Fruit fly (Drosophila melanogaster) whole organism, prepupa: Measurements from ENCODE around the gene Ddc.

Source experiments
- Blimp-1 ChIP-seq: fragments of 200-800 bp; sonication (Bioruptor generic); optimal IDR thresholded peaks from 3 replicates; lab custom pipeline; 2017; ENCODE audit warnings: missing biosample characterization, missing genetic modification characterization, mild to moderate bottlenecking, moderate library complexity, missing genetic modification reagents
- CG10631 ChIP-seq: fragments of 200-800 bp; sonication (Bioruptor generic); optimal IDR thresholded peaks from 2 replicates; lab custom pipeline; 2016; ENCODE audit warnings: missing biosample characterization, missing genetic modification characterization
- CG10669 ChIP-seq: fragments of 200-800 bp; sonication (Bioruptor generic); optimal IDR thresholded peaks from 3 replicates; lab custom pipeline; 2018; ENCODE audit warnings: missing biosample characterization, mild to moderate bottlenecking, missing genetic modification characterization, moderate library complexity
- CG11294 ChIP-seq: fragments of 200-800 bp; sonication (Bioruptor generic); IDR thresholded peaks from 2 replicates; pipeline ENCODE4 v1.3.6; 2022; ENCODE audit warnings: missing biosample characterization, missing genetic modification characterization
- CG11762 ChIP-seq: fragments of 200-800 bp; sonication (Bioruptor generic); optimal IDR thresholded peaks from 3 replicates; lab custom pipeline; 2016; ENCODE audit warnings: missing biosample characterization, missing genetic modification characterization; ENCODE audit not compliant: insufficient read depth
- CG11902 ChIP-seq: fragments of 200-800 bp; sonication (Bioruptor generic); optimal IDR thresholded peaks from 3 replicates; lab custom pipeline; 2016; ENCODE audit warnings: missing biosample characterization, missing genetic modification characterization
- CG15336 ChIP-seq: fragments of 200-800 bp; sonication (Bioruptor generic); IDR thresholded peaks from 2 replicates; pipeline ENCODE4 v1.3.6; 2022; ENCODE audit warnings: missing biosample characterization, missing genetic modification characterization
- CG16779 ChIP-seq: fragments of 200-800 bp; sonication (Bioruptor generic); optimal IDR thresholded peaks from 3 replicates; lab custom pipeline; 2017; ENCODE audit warnings: missing biosample characterization, mild to moderate bottlenecking, missing genetic modification characterization
- CG3032 ChIP-seq: fragments of 200-800 bp; optimal IDR thresholded peaks from 2 replicates; lab custom pipeline; 2019; ENCODE audit warnings: missing biosample characterization, mild to moderate bottlenecking, missing genetic modification characterization, moderate library complexity
- CG32006 ChIP-seq: fragments of 200-800 bp; sonication (Bioruptor generic); optimal IDR thresholded peaks from 3 replicates; lab custom pipeline; 2017; ENCODE audit warnings: missing biosample characterization, mild to moderate bottlenecking, missing genetic modification characterization
- CG34406 ChIP-seq: fragments of 200-800 bp; sonication (Bioruptor generic); optimal IDR thresholded peaks from 3 replicates; lab custom pipeline; 2016; ENCODE audit warnings: missing biosample characterization, missing genetic modification characterization
- CG3919 ChIP-seq: fragments of 200-800 bp; sonication (Bioruptor generic); optimal IDR thresholded peaks from 3 replicates; lab custom pipeline; 2016; ENCODE audit warnings: missing biosample characterization, missing genetic modification characterization
- CG4318 ChIP-seq: fragments of 200-800 bp; sonication (Bioruptor generic); optimal IDR thresholded peaks from 3 replicates; lab custom pipeline; 2017; ENCODE audit warnings: missing biosample characterization, mild to moderate bottlenecking, missing genetic modification characterization
- CG6163 ChIP-seq: fragments of 200-800 bp; sonication (Bioruptor generic); IDR thresholded peaks from 3 replicates; pipeline ENCODE4 v1.3.6; 2022; ENCODE audit warnings: missing biosample characterization, missing genetic modification characterization
- CG6276 ChIP-seq: fragments of 200-800 bp; sonication (Bioruptor generic); optimal IDR thresholded peaks from 2 replicates; lab custom pipeline; 2017; ENCODE audit warnings: missing biosample characterization, mild to moderate bottlenecking, missing genetic modification characterization
- CG6792 ChIP-seq: fragments of 200-800 bp; sonication (Bioruptor generic); optimal IDR thresholded peaks from 3 replicates; lab custom pipeline; 2016; ENCODE audit warnings: missing biosample characterization, missing genetic modification characterization
- CG6808 ChIP-seq: fragments of 200-800 bp; sonication (Bioruptor generic); optimal IDR thresholded peaks from 3 replicates; lab custom pipeline; 2017; ENCODE audit warnings: missing biosample characterization, missing genetic modification characterization, mild to moderate bottlenecking, moderate library complexity, missing genetic modification reagents
- CG6854 ChIP-seq: fragments of 200-800 bp; sonication (Bioruptor generic); optimal IDR thresholded peaks from 2 replicates; lab custom pipeline; 2017; ENCODE audit warnings: missing biosample characterization, mild to moderate bottlenecking, missing genetic modification characterization
- CG7368 ChIP-seq: fragments of 200-800 bp; sonication (Bioruptor generic); optimal IDR thresholded peaks from 3 replicates; lab custom pipeline; 2016; ENCODE audit warnings: missing biosample characterization, missing genetic modification characterization
- CG8119 ChIP-seq: fragments of 200-800 bp; sonication (Bioruptor generic); IDR thresholded peaks from 3 replicates; pipeline ENCODE4 v1.3.6; 2022; ENCODE audit warnings: missing biosample characterization, missing genetic modification characterization
- CG8319 ChIP-seq: fragments of 200-800 bp; sonication (Bioruptor generic); optimal IDR thresholded peaks from 3 replicates; lab custom pipeline; 2016; ENCODE audit warnings: missing biosample characterization, missing genetic modification characterization
- CG8632 ChIP-seq: fragments of 200-800 bp; sonication (Bioruptor generic); optimal IDR thresholded peaks from 3 replicates; lab custom pipeline; 2016; ENCODE audit warnings: missing biosample characterization, missing genetic modification characterization
- CG9139 ChIP-seq: fragments of 200-800 bp; sonication (Bioruptor generic); optimal IDR thresholded peaks from 3 replicates; lab custom pipeline; 2017; ENCODE audit warnings: missing biosample characterization, mild to moderate bottlenecking, missing genetic modification characterization
- Eip75B ChIP-seq: fragments of 200-800 bp; sonication (Bioruptor generic); optimal IDR thresholded peaks from 3 replicates; lab custom pipeline; 2016; ENCODE audit warnings: missing biosample characterization, missing genetic modification characterization
- Eip78C ChIP-seq: fragments of 200-800 bp; sonication (Bioruptor generic); peaks from one replicate; lab custom pipeline; 2016; ENCODE audit warnings: missing biosample characterization, missing genetic modification characterization
- Ets21C ChIP-seq: fragments of 200-800 bp; sonication (Bioruptor generic); optimal IDR thresholded peaks from 3 replicates; lab custom pipeline; 2016; ENCODE audit warnings: missing biosample characterization, missing genetic modification characterization
- Gug ChIP-seq: fragments of 200-800 bp; sonication (Bioruptor generic); IDR thresholded peaks from 2 replicates; pipeline ENCODE4 v1.3.6; 2022; ENCODE audit warnings: missing biosample characterization, missing genetic modification characterization
- Hr39 ChIP-seq: fragments of 200-800 bp; sonication (Bioruptor generic); optimal IDR thresholded peaks from 2 replicates; lab custom pipeline; 2016; ENCODE audit warnings: missing biosample characterization, missing genetic modification characterization
- Hr4 ChIP-seq: fragments of 200-800 bp; sonication (Bioruptor generic); optimal IDR thresholded peaks from 3 replicates; lab custom pipeline; 2016; ENCODE audit warnings: missing biosample characterization, missing genetic modification characterization
- Lpt ChIP-seq: fragments of 200-800 bp; sonication (Bioruptor generic); optimal IDR thresholded peaks from 3 replicates; lab custom pipeline; 2016; ENCODE audit warnings: missing biosample characterization, missing genetic modification characterization
- Met ChIP-seq: fragments of 200-800 bp; sonication (Bioruptor generic); optimal IDR thresholded peaks from 3 replicates; lab custom pipeline; 2016; ENCODE audit warnings: missing biosample characterization, missing genetic modification characterization
- OdsH ChIP-seq: fragments of 200-800 bp; sonication (Bioruptor generic); optimal IDR thresholded peaks from 3 replicates; lab custom pipeline; 2016; ENCODE audit warnings: missing biosample characterization, missing genetic modification characterization
- Smox ChIP-seq: fragments of 200-800 bp; sonication (Bioruptor generic); optimal IDR thresholded peaks from 3 replicates; lab custom pipeline; 2016; ENCODE audit warnings: missing biosample characterization, missing genetic modification characterization
- Sox102F ChIP-seq: fragments of 200-800 bp; sonication (Bioruptor generic); optimal IDR thresholded peaks from 2 replicates; lab custom pipeline; 2016; ENCODE audit warnings: missing biosample characterization, mild to moderate bottlenecking, missing genetic modification characterization
- Sox14 ChIP-seq: fragments of 200-800 bp; sonication (Bioruptor generic); optimal IDR thresholded peaks from 3 replicates; lab custom pipeline; 2016; ENCODE audit warnings: missing biosample characterization, missing genetic modification characterization
- Sox15 ChIP-seq: fragments of 200-800 bp; sonication (Bioruptor generic); optimal IDR thresholded peaks from 3 replicates; lab custom pipeline; 2016; ENCODE audit warnings: missing biosample characterization, missing genetic modification characterization
- achi ChIP-seq: fragments of 200-800 bp; sonication (Bioruptor generic); optimal IDR thresholded peaks from 3 replicates; lab custom pipeline; 2016; ENCODE audit warnings: missing biosample characterization, missing genetic modification characterization
- acj6 ChIP-seq: fragments of 200-800 bp; sonication (Bioruptor generic); optimal IDR thresholded peaks from 3 replicates; lab custom pipeline; 2016; ENCODE audit warnings: missing biosample characterization, missing genetic modification characterization
- dac ChIP-seq: fragments of 200-800 bp; sonication (Bioruptor generic); optimal IDR thresholded peaks from 2 replicates; lab custom pipeline; 2017; ENCODE audit warnings: missing biosample characterization, mild to moderate bottlenecking, missing genetic modification characterization
- fd59A ChIP-seq: fragments of 200-800 bp; sonication (Bioruptor generic); optimal IDR thresholded peaks from 2 replicates; lab custom pipeline; 2017; ENCODE audit warnings: missing biosample characterization, mild to moderate bottlenecking, missing genetic modification characterization, missing genetic modification reagents
- fd85E ChIP-seq: fragments of 200-800 bp; sonication (Bioruptor generic); optimal IDR thresholded peaks from 3 replicates; lab custom pipeline; 2016; ENCODE audit warnings: missing biosample characterization, missing genetic modification characterization
- fkh ChIP-seq: fragments of 200-800 bp; sonication (Bioruptor generic); optimal IDR thresholded peaks from 3 replicates; lab custom pipeline; 2017; ENCODE audit warnings: missing biosample characterization, mild to moderate bottlenecking, missing genetic modification characterization, moderate library complexity
- lz ChIP-seq: fragments of 200-800 bp; sonication (Bioruptor generic); optimal IDR thresholded peaks from 3 replicates; lab custom pipeline; 2016; ENCODE audit warnings: missing biosample characterization, missing genetic modification characterization
- net ChIP-seq: fragments of 200-800 bp; sonication (Bioruptor generic); optimal IDR thresholded peaks from 3 replicates; lab custom pipeline; 2016; ENCODE audit warnings: missing biosample characterization, missing genetic modification characterization
- pdm3 ChIP-seq: fragments of 200-800 bp; sonication (Bioruptor generic); optimal IDR thresholded peaks from 3 replicates; lab custom pipeline; 2016; ENCODE audit warnings: missing biosample characterization, missing genetic modification characterization
- salr ChIP-seq, 2 experiments: fragments of 200-800 bp; sonication (Bioruptor generic); optimal IDR thresholded peaks; 3 replicates each; lab custom pipeline; 2016 to 2018; ENCODE audit warnings: missing biosample characterization in 2 of 2, missing genetic modification characterization in 2 of 2, mild to moderate bottlenecking in 1 of 2
- spab ChIP-seq: fragments of 200-800 bp; sonication (Bioruptor generic); optimal IDR thresholded peaks from 2 replicates; lab custom pipeline; 2017; ENCODE audit warnings: missing biosample characterization, mild to moderate bottlenecking, missing genetic modification characterization, missing genetic modification reagents
- svp ChIP-seq: fragments of 200-800 bp; sonication (Bioruptor generic); peaks from one replicate; lab custom pipeline; 2016; ENCODE audit warnings: missing biosample characterization, missing genetic modification characterization
- vri ChIP-seq: fragments of 200-800 bp; sonication (Bioruptor generic); optimal IDR thresholded peaks from 3 replicates; lab custom pipeline; 2016; ENCODE audit warnings: missing biosample characterization, mild to moderate bottlenecking, missing genetic modification characterization

Ddc gene

dm6 chr2L:19131905-19132402, 11.8 kb upstream of the Ddc start, which contains the start of the genes AsnRS and DCTN6-p27 (continued):
- TF ChIP-seq CG11902 (GFP tag; lab: Kevin White, UChicago) (peak; percentile 54), CG6854 (peak; percentile 36), fkh (GFP tag; lab: Kevin White, UChicago) (peak; percentile 60), CG6792 (GFP tag; lab: Kevin White, UChicago) (peak; percentile 75), CG11762 (GFP tag; lab: Kevin White, UChicago) (no peak), CG6276 (GFP tag; lab: Kevin White, UChicago) (no peak), lz (peak; percentile 76), CG11294 (GFP tag; lab: Robert Waterston, UW) (no peak; the same call in 1 of the 2 replicates), CG3919 (GFP tag; lab: Kevin White, UChicago) (no peak), CG8632 (GFP tag; lab: Kevin White, UChicago) (peak; percentile 53)

dm6 chr2L:19126888-19127287, 6.8 kb upstream of the Ddc start:
- TF ChIP-seq Smox (GFP tag; lab: Kevin White, UChicago) = no peak
- TF ChIP-seq Lpt (GFP tag; lab: Kevin White, UChicago) = no peak
- no peak for TF ChIP-seq Met
- peak; percentile 53; the same call in 2 of the 3 replicates for TF ChIP-seq CG8119 (GFP tag; lab: Robert Waterston, UW)
- peak; percentile 29 for TF ChIP-seq CG8632 (GFP tag; lab: Kevin White, UChicago)
- no peak for TF ChIP-seq CG10669
- TF ChIP-seq CG15336 (GFP tag; lab: Robert Waterston, UW) = no peak
- TF ChIP-seq Ets21C (GFP tag; lab: Kevin White, UChicago) = no peak
- no peak for TF ChIP-seq CG7368 (GFP tag; lab: Kevin White, UChicago)
- TF ChIP-seq vri (GFP tag; lab: Kevin White, UChicago) = no peak
- no peak for TF ChIP-seq Sox14 (GFP tag; lab: Kevin White, UChicago)
- no peak for TF ChIP-seq fd85E (GFP tag; lab: Kevin White, UChicago)
- TF ChIP-seq pdm3 (GFP tag; lab: Kevin White, UChicago) = no peak
- no peak for TF ChIP-seq dac (GFP tag; lab: Kevin White, UChicago)
- no peak for TF ChIP-seq Eip75B (GFP tag; lab: Kevin White, UChicago)
- no peak for TF ChIP-seq CG6163
- TF ChIP-seq Sox102F (GFP tag; lab: Kevin White, UChicago) = no peak
- no peak for TF ChIP-seq CG6792 (GFP tag; lab: Kevin White, UChicago)
- TF ChIP-seq svp (GFP tag; lab: Kevin White, UChicago) = no peak
- no peak for TF ChIP-seq Sox15
- TF ChIP-seq Gug (GFP tag; lab: Robert Waterston, UW) = no peak
- no peak for TF ChIP-seq CG34406 (GFP tag; lab: Kevin White, UChicago)
- peak; percentile 31 for TF ChIP-seq lz
- TF ChIP-seq Eip78C (GFP tag; lab: Kevin White, UChicago) = peak; percentile 78
- no peak for TF ChIP-seq fd59A (GFP tag; lab: Kevin White, UChicago)
- no peak for TF ChIP-seq CG11762 (GFP tag; lab: Kevin White, UChicago)
- TF ChIP-seq CG6854 = peak; percentile 32
- TF ChIP-seq CG10631 = no peak
- no peak for TF ChIP-seq Hr4 (GFP tag; lab: Kevin White, UChicago)
- TF ChIP-seq achi (GFP tag; lab: Kevin White, UChicago) = no peak
- TF ChIP-seq Blimp-1 (GFP tag; lab: Kevin White, UChicago) = no peak
- TF ChIP-seq CG6808 = no peak
- no peak for TF ChIP-seq CG4318 (GFP tag; lab: Kevin White, UChicago)
- TF ChIP-seq OdsH (GFP tag; lab: Kevin White, UChicago) = no peak
- no peak for TF ChIP-seq salr (GFP tag; optimal IDR thresholded peaks at IDR 0.05; lab: Kevin White, UChicago)
- TF ChIP-seq CG3919 (GFP tag; lab: Kevin White, UChicago) = no peak
- TF ChIP-seq CG11294 (GFP tag; lab: Robert Waterston, UW) = no peak; the same call in 1 of the 2 replicates
- TF ChIP-seq CG6276 (GFP tag; lab: Kevin White, UChicago) = no peak
- no peak for TF ChIP-seq spab (GFP tag; lab: Kevin White, UChicago)
- TF ChIP-seq CG8319 (GFP tag; lab: Kevin White, UChicago) = no peak
- no peak for TF ChIP-seq acj6 (GFP tag; lab: Kevin White, UChicago)
- no peak for TF ChIP-seq CG11902 (GFP tag; lab: Kevin White, UChicago)
- TF ChIP-seq CG3032 = peak; percentile 58
- TF ChIP-seq CG9139 (GFP tag; lab: Kevin White, UChicago) = no peak
- TF ChIP-seq CG32006 (GFP tag; lab: Kevin White, UChicago) = no peak
- peak; percentile 23 for TF ChIP-seq Hr39 (GFP tag; lab: Kevin White, UChicago)
- no peak for TF ChIP-seq CG16779 (tag; lab: Kevin White, UChicago)
- TF ChIP-seq net (GFP tag; lab: Kevin White, UChicago) = no peak
